Fruit fly (Drosophila melanogaster) whole organism, embryonic: ENCODE data around the gene RtcB.

Experiments
- B-H2 ChIP-seq: fragments of 200-800 bp; sonication (Bioruptor generic); optimal IDR thresholded peaks from 2 replicates; lab custom pipeline; 2018; ENCODE audit warnings: missing biosample characterization, mild to moderate bottlenecking, missing genetic modification characterization
- Bgb ChIP-seq: fragments of 200-800 bp; sonication (Bioruptor generic); IDR thresholded peaks from 2 replicates; pipeline ENCODE4 v1.3.6; 2022; ENCODE audit warnings: missing biosample characterization, missing genetic modification characterization; ENCODE audit not compliant: partially characterized antibody
- CG10209 ChIP-seq: fragments of 200-800 bp; sonication (Bioruptor generic); optimal IDR thresholded peaks from 3 replicates; lab custom pipeline; 2017; ENCODE audit warnings: missing biosample characterization, mild to moderate bottlenecking, missing genetic modification characterization, missing genetic modification reagents
- CG10366 ChIP-seq: fragments of 200-800 bp; sonication (Bioruptor generic); IDR thresholded peaks from 2 replicates; pipeline ENCODE4 v1.3.6; 2022; ENCODE audit warnings: missing biosample characterization, missing genetic modification characterization
- CG12769 ChIP-seq: fragments of 200-800 bp; sonication (Bioruptor generic); optimal IDR thresholded peaks from 2 replicates; lab custom pipeline; 2019; ENCODE audit warnings: missing biosample characterization, mild to moderate bottlenecking, missing genetic modification characterization, moderate library complexity
- CG13894 ChIP-seq: fragments of 200-800 bp; sonication (Bioruptor generic); optimal IDR thresholded peaks from 3 replicates; lab custom pipeline; 2018; ENCODE audit warnings: missing biosample characterization, mild to moderate bottlenecking, missing genetic modification characterization, moderate library complexity
- CG15011 ChIP-seq: fragments of 200-800 bp; sonication (Bioruptor generic); optimal IDR thresholded peaks from 3 replicates; lab custom pipeline; 2018; ENCODE audit warnings: missing biosample characterization, mild to moderate bottlenecking, missing genetic modification characterization
- CG1647 ChIP-seq: fragments of 200-800 bp; sonication (Bioruptor generic); optimal IDR thresholded peaks from 3 replicates; lab custom pipeline; 2016; ENCODE audit warnings: missing biosample characterization, missing genetic modification characterization
- CG17912 ChIP-seq: fragments of 200-800 bp; sonication (Bioruptor generic); optimal IDR thresholded peaks from 2 replicates; lab custom pipeline; 2018; ENCODE audit warnings: missing biosample characterization, mild to moderate bottlenecking, missing genetic modification characterization
- CG2199 ChIP-seq: fragments of 200-800 bp; sonication (Bioruptor generic); IDR thresholded peaks from 3 replicates; pipeline ENCODE4 v1.3.6; 2022; ENCODE audit warnings: missing biosample characterization, missing genetic modification characterization
- CG31441 ChIP-seq: fragments of 200-800 bp; sonication (Bioruptor generic); IDR thresholded peaks from 2 replicates; pipeline ENCODE4 v1.3.6; 2022; ENCODE audit warnings: missing biosample characterization, missing genetic modification characterization
- CG34422 ChIP-seq: fragments of 200-800 bp; sonication (Bioruptor generic); IDR thresholded peaks from 3 replicates; pipeline ENCODE4 v1.3.6; 2022; ENCODE audit warnings: missing biosample characterization, missing genetic modification characterization
- CG6683 ChIP-seq: fragments of 200-800 bp; sonication (Bioruptor generic); optimal IDR thresholded peaks from 2 replicates; lab custom pipeline; 2017; ENCODE audit warnings: missing biosample characterization, mild to moderate bottlenecking, missing genetic modification characterization, missing genetic modification reagents
- CG6854 ChIP-seq: fragments of 200-800 bp; sonication (Bioruptor generic); optimal IDR thresholded peaks from 3 replicates; lab custom pipeline; 2017; ENCODE audit warnings: missing biosample characterization, mild to moderate bottlenecking, missing genetic modification characterization
- CG7963 ChIP-seq: fragments of 200-800 bp; sonication (Bioruptor generic); IDR thresholded peaks from 3 replicates; pipeline ENCODE4 v1.3.6; 2022; ENCODE audit warnings: missing biosample characterization, missing genetic modification characterization; ENCODE audit not compliant: partially characterized antibody
- CG8924 ChIP-seq: fragments of 200-800 bp; optimal IDR thresholded peaks from 3 replicates; lab custom pipeline; 2019; ENCODE audit warnings: missing biosample characterization, mild to moderate bottlenecking, missing genetic modification characterization, moderate library complexity
- CkIIα-i1 ChIP-seq: fragments of 200-800 bp; sonication (Bioruptor generic); IDR thresholded peaks from 2 replicates; pipeline ENCODE4 v1.3.6; 2022; ENCODE audit warnings: missing biosample characterization, missing genetic modification characterization
- Deaf1 ChIP-seq: fragments of 200-800 bp; optimal IDR thresholded peaks from 3 replicates; lab custom pipeline; 2019; ENCODE audit warnings: missing biosample characterization, mild to moderate bottlenecking, missing genetic modification characterization, moderate library complexity
- Dfd ChIP-seq, 2 experiments: fragments of >200 bp; optimal IDR thresholded peaks; 2 replicates each; lab custom pipeline; 2017; ENCODE audit warnings: missing biosample characterization in 2 of 2, missing genetic modification characterization in 2 of 2
- Dp ChIP-seq: fragments of 200-800 bp; sonication (Bioruptor generic); optimal IDR thresholded peaks from 2 replicates; lab custom pipeline; 2018; ENCODE audit warnings: missing biosample characterization, mild to moderate bottlenecking, missing genetic modification characterization, moderate library complexity
- E2f1 ChIP-seq: fragments of 200-800 bp; sonication (Bioruptor generic); IDR thresholded peaks from 2 replicates; pipeline ENCODE4 v1.3.6; 2022; ENCODE audit warnings: missing biosample characterization, missing genetic modification characterization
- Eip74EF ChIP-seq, 2 experiments: fragments of 200-800 bp in 1 of 2; fragments of >200 bp in 1 of 2; sonication (Bioruptor generic) in 1 of 2; optimal IDR thresholded peaks; 2 replicates each; lab custom pipeline; 2017 to 2019; ENCODE audit warnings: missing biosample characterization in 2 of 2, missing genetic modification characterization in 2 of 2, mild to moderate bottlenecking in 1 of 2, moderate library complexity in 1 of 2
- H15 ChIP-seq: fragments of 200-800 bp; sonication (Bioruptor generic); IDR thresholded peaks from 3 replicates; pipeline ENCODE4 v1.3.6; 2022; ENCODE audit warnings: missing biosample characterization, missing genetic modification characterization
- HLH4C ChIP-seq: fragments of 200-800 bp; sonication (Bioruptor generic); IDR thresholded peaks from 3 replicates; pipeline ENCODE4 v1.3.6; 2022; ENCODE audit warnings: missing biosample characterization, missing genetic modification characterization; ENCODE audit not compliant: partially characterized antibody
- Hsf ChIP-seq: fragments of 200-800 bp; sonication (Bioruptor generic); optimal IDR thresholded peaks from 3 replicates; lab custom pipeline; 2016; ENCODE audit warnings: missing biosample characterization, missing genetic modification characterization
- MTF-1 ChIP-seq: fragments of 200-800 bp; sonication (Bioruptor generic); optimal IDR thresholded peaks from 2 replicates; lab custom pipeline; 2018; ENCODE audit warnings: missing biosample characterization, mild to moderate bottlenecking, missing genetic modification characterization, borderline replicate concordance
- Poxn ChIP-seq: fragments of 200-800 bp; sonication (Bioruptor generic); IDR thresholded peaks from 2 replicates; pipeline ENCODE4 v1.3.6; 2022; ENCODE audit warnings: missing biosample characterization, missing genetic modification characterization
- Tbp ChIP-seq: fragments of >200 bp; optimal IDR thresholded peaks from 2 replicates; lab custom pipeline; 2018; ENCODE audit warnings: missing biosample characterization, missing genetic modification characterization
- Trl ChIP-seq, 3 experiments: fragments of >200 bp in 2 of 3; fragments of 200-800 bp in 1 of 3; sonication (Bioruptor generic) in 1 of 3; optimal IDR thresholded peaks; 2 replicates in 1 of 3; 3 replicates in 2 of 3; lab custom pipeline; 2016 to 2017; ENCODE audit warnings: missing biosample characterization in 1 of 3, missing genetic modification characterization in 1 of 3
- Xbp1 ChIP-seq: fragments of 200-800 bp; sonication (Bioruptor generic); optimal IDR thresholded peaks from 3 replicates; lab custom pipeline; 2016; ENCODE audit warnings: missing biosample characterization, mild to moderate bottlenecking, missing genetic modification characterization
- bbx ChIP-seq: fragments of 200-800 bp; sonication (Bioruptor generic); IDR thresholded peaks from 2 replicates; pipeline ENCODE4 v1.3.6; 2022; ENCODE audit warnings: missing biosample characterization, missing genetic modification characterization; ENCODE audit not compliant: partially characterized antibody
- bcd ChIP-seq: fragments of 200-800 bp; sonication (Bioruptor generic); optimal IDR thresholded peaks from 2 replicates; lab custom pipeline; 2017; ENCODE audit warnings: missing biosample characterization, mild to moderate bottlenecking, missing genetic modification characterization
- btn ChIP-seq: fragments of 200-800 bp; sonication (Bioruptor generic); optimal IDR thresholded peaks from 2 replicates; lab custom pipeline; 2016; ENCODE audit warnings: missing biosample characterization, missing genetic modification characterization
- chinmo ChIP-seq: fragments of 200-800 bp; sonication (Bioruptor generic); IDR thresholded peaks from 4 replicates; pipeline ENCODE4 v1.3.6; 2022; ENCODE audit warnings: missing biosample characterization, missing genetic modification characterization; ENCODE audit not compliant: partially characterized antibody
- crol ChIP-seq: fragments of 200-800 bp; sonication (Bioruptor generic); IDR thresholded peaks from 2 replicates; pipeline ENCODE4 v1.3.6; 2022; ENCODE audit warnings: missing biosample characterization, missing genetic modification characterization
- dpn ChIP-seq, 2 experiments: fragments of 200-800 bp; sonication (Bioruptor generic); optimal IDR thresholded peaks; 3 replicates each; lab custom pipeline; 2016; ENCODE audit warnings: missing biosample characterization in 2 of 2, missing genetic modification characterization in 2 of 2
- esg ChIP-seq: fragments of 200-800 bp; sonication (Bioruptor generic); conservative IDR thresholded peaks from 2 replicates; pipeline ENCODE4 v1.3.6; 2022; ENCODE audit warnings: missing biosample characterization, missing genetic modification characterization
- grau ChIP-seq: fragments of 200-800 bp; optimal IDR thresholded peaks from 3 replicates; lab custom pipeline; 2019; ENCODE audit warnings: missing biosample characterization, mild to moderate bottlenecking, missing genetic modification characterization, moderate library complexity
- inv ChIP-seq: fragments of 200-800 bp; sonication (Bioruptor generic); IDR thresholded peaks from 2 replicates; pipeline ENCODE4 v1.3.6; 2022; ENCODE audit warnings: missing biosample characterization, missing genetic modification characterization; ENCODE audit not compliant: partially characterized antibody
- mirr ChIP-seq: fragments of 200-800 bp; sonication (Bioruptor generic); optimal IDR thresholded peaks from 3 replicates; lab custom pipeline; 2018; ENCODE audit warnings: missing biosample characterization, mild to moderate bottlenecking, missing genetic modification characterization
- prd ChIP-seq, 3 experiments: fragments of >200 bp in 2 of 3; fragments of 200-800 bp in 1 of 3; sonication (Bioruptor generic) in 1 of 3; optimal IDR thresholded peaks in 2 of 3; IDR thresholded peaks in 1 of 3; 2 replicates in 2 of 3; 3 replicates in 1 of 3; pipeline versions ENCODE4 v1.3.6 to Lab custom; 2017 to 2022; ENCODE audit warnings: missing biosample characterization in 1 of 3, missing genetic modification characterization in 1 of 3
- sens ChIP-seq: fragments of 200-800 bp; sonication (Bioruptor generic); peaks from one replicate; lab custom pipeline; 2016; ENCODE audit warnings: missing biosample characterization, missing genetic modification characterization
- sens-2 ChIP-seq: fragments of 200-800 bp; sonication (Bioruptor generic); IDR thresholded peaks from 2 replicates; pipeline ENCODE4 v1.3.6; 2022; ENCODE audit warnings: missing biosample characterization, missing genetic modification characterization
- sr ChIP-seq: fragments of 200-800 bp; sonication (Bioruptor generic); IDR thresholded peaks from 3 replicates; pipeline ENCODE4 v1.3.6; 2022; ENCODE audit warnings: missing biosample characterization, missing genetic modification characterization
- stwl ChIP-seq: fragments of 200-800 bp; sonication (Bioruptor generic); optimal IDR thresholded peaks from 3 replicates; lab custom pipeline; 2018; ENCODE audit warnings: missing biosample characterization, mild to moderate bottlenecking, missing genetic modification characterization, moderate library complexity
- toy ChIP-seq: fragments of 200-800 bp; sonication (Bioruptor generic); IDR thresholded peaks from 2 replicates; pipeline ENCODE4 v1.3.6; 2022; ENCODE audit warnings: missing biosample characterization, missing genetic modification characterization
- trh ChIP-seq: fragments of 200-800 bp; sonication (Bioruptor generic); optimal IDR thresholded peaks from 2 replicates; lab custom pipeline; 2016; ENCODE audit warnings: missing biosample characterization, missing genetic modification characterization
- twi ChIP-seq: fragments of 200-800 bp; optimal IDR thresholded peaks from 2 replicates; lab custom pipeline; 2019; ENCODE audit warnings: missing biosample characterization, mild to moderate bottlenecking, missing genetic modification characterization, moderate library complexity
- unc-4 ChIP-seq: fragments of 200-800 bp; sonication (Bioruptor generic); IDR thresholded peaks from 2 replicates; pipeline ENCODE4 v1.3.6; 2022; ENCODE audit warnings: missing biosample characterization, missing genetic modification characterization; ENCODE audit not compliant: partially characterized antibody

The RtcB gene

dm6 chr2L:19389749-19390148, 40.7 kb upstream of the RtcB start, which contains the start of gene CG17549 (continued):
- TF ChIP-seq E2f1 (GFP tag; lab: Robert Waterston, UW) (no peak), HLH4C (GFP tag; lab: Robert Waterston, UW) (no peak), Eip74EF (GFP tag; optimal IDR thresholded peaks at IDR 0.05; lab: Kevin White, UChicago) (no peak), Hsf (GFP tag; lab: Kevin White, UChicago) (no peak), twi (tag; lab: Kevin White, UChicago) (no peak), toy (GFP tag; lab: Robert Waterston, UW) (no peak), CG12769 (tag; lab: Kevin White, UChicago) (peak; percentile 74), CG34422 (GFP tag; lab: Robert Waterston, UW) (no peak), esg (GFP tag; lab: Robert Waterston, UW) (no peak), CG17912 (GFP tag; lab: Kevin White, UChicago) (no peak), sens (GFP tag; lab: Kevin White, UChicago) (no peak), Tbp (GFP tag; lab: Kevin White, UChicago) (no peak), CG2199 (0 out of 3 replicates have a peak, but pooled peaks have one; percentile 51), B-H2 (GFP tag; lab: Kevin White, UChicago) (peak; percentile 48), CG8924 (no peak), bbx (0 out of 2 replicates have a peak, but pooled peaks have one; percentile 17), unc-4 (no peak), CkIIα-i1 (GFP tag; lab: Robert Waterston, UW) (no peak), CG10366 (GFP tag; lab: Robert Waterston, UW) (no peak), CG1647 (GFP tag; lab: Kevin White, UChicago) (no peak), crol (GFP tag; lab: Robert Waterston, UW) (no peak), Deaf1 (tag; lab: Kevin White, UChicago) (peak; percentile 72), prd (optimal IDR thresholded peaks at IDR 0.05; lab: Kevin White, UChicago) (no peak), prd (GFP tag; IDR thresholded peaks at IDR 0.05; lab: Robert Waterston, UW) (no peak), CG13894 (tag; lab: Kevin White, UChicago) (peak; percentile 85), bcd (no peak), Trl (optimal IDR thresholded peaks at IDR 0.05; lab: Kevin White, UChicago) (peak in 1 of 2 experiments; percentile 45), Trl (GFP tag; optimal IDR thresholded peaks at IDR 0.05; lab: Kevin White, UChicago) (no peak), chinmo (GFP tag; lab: Robert Waterston, UW) (0 out of 4 replicates have a peak, but pooled peaks have one; percentile 66), trh (no peak), CG6683 (GFP tag; lab: Kevin White, UChicago) (no peak), CG15011 (GFP tag; lab: Kevin White, UChicago) (no peak), mirr (peak; percentile 13), inv (GFP tag; lab: Robert Waterston, UW) (no peak)
- TF ChIP-seq, all 482 proteins: peak for 17

dm6 chr2L:19393703-19394210, 36.7 kb upstream of the RtcB start, which contains the start of gene CG31798:
Gene CG31798 (plus strand): TSS chr2L:19394160.
- TF ChIP-seq CG6854 (GFP tag; lab: Kevin White, UChicago) (no peak), MTF-1 (GFP tag; lab: Kevin White, UChicago) (no peak), Poxn (GFP tag; lab: Robert Waterston, UW) (no peak), sr (GFP tag; lab: Robert Waterston, UW) (no peak), dpn (GFP tag; optimal IDR thresholded peaks at IDR 0.05; lab: Kevin White, UChicago) (no peak), CG7963 (GFP tag; lab: Robert Waterston, UW) (peak; percentile 11; the same call in 1 of the 3 replicates), bcd (no peak), sens-2 (GFP tag; lab: Robert Waterston, UW) (no peak), grau (tag; lab: Kevin White, UChicago) (no peak), Bgb (0 out of 2 replicates have a peak, but pooled peaks have one; percentile 35), btn (GFP tag; lab: Kevin White, UChicago) (no peak), Dfd (GFP tag; optimal IDR thresholded peaks at IDR 0.05; lab: Kevin White, UChicago) (no peak), CG2199 (peak; percentile 87; the same call in 2 of the 3 replicates), Dp (GFP tag; lab: Kevin White, UChicago) (no peak), CG10209 (GFP tag; lab: Kevin White, UChicago) (no peak), H15 (no peak), stwl (tag; lab: Kevin White, UChicago) (peak; percentile 64), CG31441 (no peak), Xbp1 (GFP tag; lab: Kevin White, UChicago) (no peak)
